Fruit fly (Drosophila melanogaster) whole organism, wandering third instar larva: ENCODE measurements around the gene CG14237.

Source experiments
- Hr78 ChIP-seq: fragments of >200 bp; optimal IDR thresholded peaks from 2 replicates; lab custom pipeline; 2017; ENCODE audit warnings: missing biosample characterization, missing genetic modification characterization
- N ChIP-seq: fragments of >200 bp; optimal IDR thresholded peaks from 2 replicates; lab custom pipeline; 2018; ENCODE audit warnings: missing biosample characterization, missing external identifiers, missing genetic modification characterization
- Rel ChIP-seq, 2 experiments: fragments of 200-800 bp; sonication (Bioruptor generic) in 1 of 2; optimal IDR thresholded peaks; 2 replicates in 1 of 2; 3 replicates in 1 of 2; lab custom pipeline; 2016 to 2019; ENCODE audit warnings: mild to moderate bottlenecking in 2 of 2, missing biosample characterization in 2 of 2, missing genetic modification characterization in 2 of 2, moderate library complexity in 1 of 2
- Vsx2 ChIP-seq: fragments of 200-300, 225-300 bp; sonication (Bioruptor generic); optimal IDR thresholded peaks from 2 replicates; lab custom pipeline; 2018; ENCODE audit warnings: missing biosample characterization, missing genetic modification characterization; ENCODE audit not compliant: partially characterized antibody
- dl ChIP-seq, 2 experiments: fragments of 175-275, 200-275 bp in 1 of 2; fragments of 200-275 bp in 1 of 2; sonication (Bioruptor generic); optimal IDR thresholded peaks; lab custom pipeline; 2018; ENCODE audit warnings: mild to moderate bottlenecking in 2 of 2, missing biosample characterization in 2 of 2, missing genetic modification characterization in 2 of 2, moderate library complexity in 2 of 2; ENCODE audit not compliant: partially characterized antibody in 2 of 2, insufficient read depth in 1 of 2
- psq ChIP-seq: fragments of 200-800 bp; sonication (Bioruptor generic); optimal IDR thresholded peaks from 3 replicates; lab custom pipeline; 2017; ENCODE audit warnings: missing biosample characterization, mild to moderate bottlenecking, missing genetic modification characterization, moderate library complexity
- tai ChIP-seq: sonication (Bioruptor generic); optimal IDR thresholded peaks from 2 replicates; lab custom pipeline; 2016; ENCODE audit warnings: missing biosample characterization, missing genetic modification characterization
- woc ChIP-seq: sonication (Bioruptor generic); optimal IDR thresholded peaks from 2 replicates; lab custom pipeline; 2016; ENCODE audit warnings: missing biosample characterization, mild to moderate bottlenecking, missing genetic modification characterization

dm6 chr3R:26413788-26414187 lies 42.9 kb upstream of the CG14237 start, which contains the start of gene Ald2:
- TF ChIP-seq Vsx2 (GFP tag; lab: Kevin White, UChicago) (no peak), psq (GFP tag; lab: Kevin White, UChicago) (no peak), Rel (GFP tag; optimal IDR thresholded peaks at IDR 0.05; lab: Kevin White, UChicago) (no peak), Rel (tag; optimal IDR thresholded peaks at IDR 0.05; lab: Kevin White, UChicago) (no peak), Hr78 (no peak), woc (GFP tag; lab: Kevin White, UChicago) (no peak), N (GFP tag; lab: Kevin White, UChicago) (no peak), tai (GFP tag; lab: Kevin White, UChicago) (no peak), dl (GFP tag; optimal IDR thresholded peaks at IDR 0.05; lab: Kevin White, UChicago; ENCODE audit: insufficient read depth in 1 of 2, partially characterized antibody in 2 of 2) (no peak)
